In the genomic region with DNA sequence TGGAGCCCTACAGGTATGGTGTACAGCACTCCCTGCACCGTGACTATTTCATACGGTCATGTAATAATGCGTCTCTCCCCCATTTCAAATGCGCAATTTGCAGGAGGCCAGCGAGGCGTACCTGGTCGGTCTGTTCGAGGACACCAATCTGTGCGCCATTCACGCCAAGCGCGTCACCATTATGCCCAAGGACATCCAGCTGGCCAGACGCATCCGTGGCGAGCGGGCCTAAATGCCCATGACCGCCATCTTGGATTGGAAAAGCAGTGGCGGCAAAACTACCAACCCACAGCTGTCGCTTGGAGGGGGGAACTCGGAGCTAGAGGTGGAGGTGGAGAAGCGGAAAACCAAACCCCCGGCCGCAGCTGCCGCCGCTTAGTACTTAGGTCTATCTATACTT, we compare ENCODE assay signal across 2 fruit fly cellular contexts.
A peak's percentile ranks its signal among the peaks of the same experiment; 100 is the strongest.
TF ChIP-seq lines count a peak whose summit lies in the region.

No protein-coding gene starts in this region.

- TF ChIP-seq CTCF in whole organism, embryonic (GFP tag; optimal IDR thresholded peaks at IDR 0.05; lab: Kevin White, UChicago): no peak

TF ChIP-seq in whole organism, adult, 20 proteins besides CTCF, POLR2A, EP300 and RAD21:
- TF ChIP-seq CG33017 (tag; optimal IDR thresholded peaks at IDR 0.05; lab: Kevin White, UChicago) (no peak), cic (GFP tag; optimal IDR thresholded peaks at IDR 0.05; lab: Kevin White, UChicago) (peak; percentile 1), CG7101 (tag; optimal IDR thresholded peaks at IDR 0.05; lab: Kevin White, UChicago) (no peak)

TF ChIP-seq in whole organism, embryonic, 481 proteins besides CTCF, POLR2A, EP300 and RAD21:
- no peak for TF ChIP-seq z (GFP tag; IDR thresholded peaks at IDR 0.05; lab: Robert Waterston, UW)
- TF ChIP-seq CG6689 (GFP tag; IDR thresholded peaks at IDR 0.05; lab: Robert Waterston, UW): no peak
- no peak for TF ChIP-seq sens-2 (GFP tag; IDR thresholded peaks at IDR 0.05; lab: Robert Waterston, UW)
- TF ChIP-seq wdn (GFP tag; IDR thresholded peaks at IDR 0.05; lab: Robert Waterston, UW): no peak
- peak; percentile 96 for TF ChIP-seq phol (tag; optimal IDR thresholded peaks at IDR 0.05; lab: Kevin White, UChicago)
- TF ChIP-seq Med (GFP tag; lab: Kevin White, UChicago): peak; percentile 61
- no peak for TF ChIP-seq CG2712 (tag; optimal IDR thresholded peaks at IDR 0.05; lab: Kevin White, UChicago)
